Fruit fly (Drosophila melanogaster): ENCODE results near the gene Frl.

Gene Frl

dm6 chr3L:14086225-14086624 lies 33.2 kb downstream of the Frl start (continued):
- TF ChIP-seq CG7839 (tag; optimal IDR thresholded peaks at IDR 0.05) (peak; percentile 30), MBD-R2 (GFP tag; IDR thresholded peaks at IDR 0.05) (no peak), gsb-n (tag; optimal IDR thresholded peaks at IDR 0.05) (no peak), mld (GFP tag; IDR thresholded peaks at IDR 0.05; ENCODE audit: partially characterized antibody) (no peak), CG9609 (GFP tag; optimal IDR thresholded peaks at IDR 0.05) (no peak), CG6272 (GFP tag; IDR thresholded peaks at IDR 0.05) (no peak), CG9817 (tag; optimal IDR thresholded peaks at IDR 0.05) (no peak), CG30403 (GFP tag; optimal IDR thresholded peaks at IDR 0.05) (peak; percentile 3), onecut (GFP tag; IDR thresholded peaks at IDR 0.05) (no peak), nmo (GFP tag; optimal IDR thresholded peaks at IDR 0.05) (peak; percentile 36), nerfin-2 (GFP tag; IDR thresholded peaks at IDR 0.05; ENCODE audit: partially characterized antibody) (no peak), dan (GFP tag; IDR thresholded peaks at IDR 0.05) (no peak), Abd-B (GFP tag; optimal IDR thresholded peaks at IDR 0.05) (no peak), CG18262 (tag; optimal IDR thresholded peaks at IDR 0.05) (peak; percentile 65), gem (tag; optimal IDR thresholded peaks at IDR 0.05) (peak; percentile 49), salm (tag; optimal IDR thresholded peaks at IDR 0.05) (no peak), Bteb2 (GFP tag; optimal IDR thresholded peaks at IDR 0.05) (no peak), otp (GFP tag; IDR thresholded peaks at IDR 0.05) (no peak), lola (GFP tag; optimal IDR thresholded peaks at IDR 0.05) (peak in 1 of 3 experiments; percentile 8), Deaf1 (tag; optimal IDR thresholded peaks at IDR 0.05) (no peak), CG10267 (tag; optimal IDR thresholded peaks at IDR 0.05) (peak; percentile 22), D (optimal IDR thresholded peaks at IDR 0.05) (no peak), D (GFP tag; optimal IDR thresholded peaks at IDR 0.05) (peak; percentile 18), H2.0 (GFP tag; IDR thresholded peaks at IDR 0.05) (no peak), CG16863 (GFP tag; optimal IDR thresholded peaks at IDR 0.05) (no peak), CG4707 (GFP tag; optimal IDR thresholded peaks at IDR 0.05) (no peak), CG1832 (GFP tag; optimal IDR thresholded peaks at IDR 0.05) (no peak), CG17361 (GFP tag; IDR thresholded peaks at IDR 0.05) (peak; percentile 63), crol (GFP tag; IDR thresholded peaks at IDR 0.05) (no peak), unpg (GFP tag; optimal IDR thresholded peaks at IDR 0.05) (no peak), tna (GFP tag; IDR thresholded peaks at IDR 0.05; ENCODE audit: partially characterized antibody) (no peak), Hsf (GFP tag; optimal IDR thresholded peaks at IDR 0.05) (no peak), run (tag; optimal IDR thresholded peaks at IDR 0.05) (no peak), Med (GFP tag) (no peak), CG2875 (GFP tag; optimal IDR thresholded peaks at IDR 0.05) (no peak), dpn (GFP tag; optimal IDR thresholded peaks at IDR 0.05) (no peak), vfl (GFP tag; optimal IDR thresholded peaks at IDR 0.05) (no peak), Sox100B (GFP tag; optimal IDR thresholded peaks at IDR 0.05) (peak; percentile 1), CG15269 (tag; optimal IDR thresholded peaks at IDR 0.05) (no peak), CG18599 (GFP tag; optimal IDR thresholded peaks at IDR 0.05) (no peak), az2 (GFP tag; optimal IDR thresholded peaks at IDR 0.05) (no peak), sqz (GFP tag; optimal IDR thresholded peaks at IDR 0.05) (no peak), CG7556 (GFP tag; optimal IDR thresholded peaks at IDR 0.05) (peak; percentile 20), Myb (GFP tag; optimal IDR thresholded peaks at IDR 0.05) (no peak), CG13894 (tag; optimal IDR thresholded peaks at IDR 0.05) (no peak), E2f2 (GFP tag; IDR thresholded peaks at IDR 0.05) (no peak), CG14050 (GFP tag; IDR thresholded peaks at IDR 0.05) (no peak), CG11695 (GFP tag; IDR thresholded peaks at IDR 0.05) (0 out of 3 replicates have a peak, but pooled peaks have one; percentile 29), CG31441 (GFP tag; IDR thresholded peaks at IDR 0.05) (peak; percentile 48; the same call in 1 of the 2 replicates), prd (optimal IDR thresholded peaks at IDR 0.05) (no peak), prd (GFP tag; IDR thresholded peaks at IDR 0.05) (peak; percentile 52; the same call in 1 of the 3 replicates)
